Worm (Caenorhabditis elegans) whole organism, L3 larva: ENCODE results near the gene F16H6.8.

Experiments
- R02D3.7 ChIP-seq: fragments of 150-350 bp; optimal IDR thresholded peaks from 2 replicates; lab custom pipeline; 2014; ENCODE audit warnings: missing biosample characterization, missing genetic modification characterization
- ZK546.5 ChIP-seq: sonication (generic microtip); optimal IDR thresholded peaks from 2 replicates; lab custom pipeline; 2017; ENCODE audit warnings: missing biosample characterization, missing genetic modification characterization
- aly-2 ChIP-seq: fragments of 150-350 bp; optimal IDR thresholded peaks from 2 replicates; lab custom pipeline; 2014; ENCODE audit warnings: missing biosample characterization, missing genetic modification characterization
- ama-1 ChIP-seq: fragments of 150-350 bp; optimal IDR thresholded peaks from 2 replicates; lab custom pipeline; 2018
- ceh-16 ChIP-seq: sonication (generic microtip); optimal IDR thresholded peaks from 2 replicates; lab custom pipeline; 2017; ENCODE audit warnings: missing biosample characterization, missing genetic modification characterization
- ceh-28 ChIP-seq: fragments of 150-350 bp; optimal IDR thresholded peaks from 2 replicates; lab custom pipeline; 2014; ENCODE audit warnings: missing biosample characterization, missing genetic modification reagents, missing genetic modification characterization
- ceh-82 ChIP-seq: fragments of 150-350 bp; optimal IDR thresholded peaks from 2 replicates; lab custom pipeline; 2014; ENCODE audit warnings: missing biosample characterization, missing genetic modification characterization
- ceh-9 ChIP-seq: sonication (generic microtip); optimal IDR thresholded peaks from 2 replicates; lab custom pipeline; 2018; ENCODE audit warnings: missing biosample characterization, missing genetic modification characterization
- daf-12 ChIP-seq: fragments of 150-350 bp; optimal IDR thresholded peaks from 2 replicates; lab custom pipeline; 2014; ENCODE audit warnings: missing biosample characterization, missing genetic modification reagents, missing genetic modification characterization
- egl-27 ChIP-seq: sonication (generic microtip); optimal IDR thresholded peaks from 4 replicates; lab custom pipeline; 2017; ENCODE audit warnings: missing biosample characterization, missing genetic modification reagents, missing genetic modification characterization
- elt-1 ChIP-seq: fragments of 150-350 bp; optimal IDR thresholded peaks from 2 replicates; lab custom pipeline; 2014; ENCODE audit warnings: missing biosample characterization, missing genetic modification characterization
- elt-2 ChIP-seq: sonication (generic microtip); optimal IDR thresholded peaks from 2 replicates; lab custom pipeline; 2016; ENCODE audit warnings: missing genetic modification reagents, mild to moderate bottlenecking, missing genetic modification characterization, missing compliant biosample characterization
- elt-3 ChIP-seq, 3 experiments: fragments of 150-350 bp in 1 of 3; sonication (generic microtip) in 2 of 3; optimal IDR thresholded peaks; 2 replicates in 2 of 3; 4 replicates in 1 of 3; lab custom pipeline; 2014 to 2017; ENCODE audit warnings: missing biosample characterization in 3 of 3, missing genetic modification characterization in 3 of 3
- eor-1 ChIP-seq, 2 experiments: fragments of 150-350 bp; optimal IDR thresholded peaks; 2 replicates each; lab custom pipeline; 2014 to 2018; ENCODE audit warnings: missing biosample characterization in 2 of 2, missing genetic modification characterization in 2 of 2
- fkh-10 ChIP-seq: sonication (generic microtip); optimal IDR thresholded peaks from 2 replicates; lab custom pipeline; 2017; ENCODE audit warnings: missing biosample characterization, missing genetic modification reagents, missing genetic modification characterization
- fos-1 ChIP-seq: fragments of 150-350 bp; optimal IDR thresholded peaks from 2 replicates; lab custom pipeline; 2014; ENCODE audit warnings: missing biosample characterization, missing genetic modification characterization
- hmg-11 ChIP-seq: sonication (generic microtip); optimal IDR thresholded peaks from 2 replicates; lab custom pipeline; 2016; ENCODE audit warnings: missing genetic modification characterization, missing compliant biosample characterization
- jun-1 ChIP-seq: fragments of 150-350 bp; optimal IDR thresholded peaks from 2 replicates; lab custom pipeline; 2014; ENCODE audit warnings: missing biosample characterization, missing genetic modification reagents, missing genetic modification characterization
- lin-15B ChIP-seq: fragments of 150-350 bp; optimal IDR thresholded peaks from 2 replicates; lab custom pipeline; 2014; ENCODE audit warnings: missing biosample characterization, missing genetic modification characterization
- lin-39 ChIP-seq: fragments of 150-350 bp; optimal IDR thresholded peaks from 2 replicates; lab custom pipeline; 2018; ENCODE audit warnings: missing biosample characterization, missing genetic modification reagents, missing genetic modification characterization
- lsy-12 ChIP-seq: sonication (generic microtip); optimal IDR thresholded peaks from 2 replicates; lab custom pipeline; 2016; ENCODE audit warnings: mild to moderate bottlenecking, missing genetic modification characterization, missing compliant biosample characterization
- mml-1 ChIP-seq: fragments of 150-350 bp; sonication (generic microtip); optimal IDR thresholded peaks from 3 replicates; lab custom pipeline; 2014; ENCODE audit warnings: missing biosample characterization, missing genetic modification characterization
- nhr-11 ChIP-seq: fragments of 150-350 bp; optimal IDR thresholded peaks from 2 replicates; lab custom pipeline; 2014; ENCODE audit warnings: missing biosample characterization, missing genetic modification characterization
- nhr-12 ChIP-seq: fragments of 150-350 bp; optimal IDR thresholded peaks from 2 replicates; lab custom pipeline; 2014; ENCODE audit warnings: missing biosample characterization, missing genetic modification characterization
- nhr-23 ChIP-seq: fragments of 150-350 bp; optimal IDR thresholded peaks from 2 replicates; lab custom pipeline; 2014; ENCODE audit warnings: missing biosample characterization, missing genetic modification reagents, missing genetic modification characterization
- nhr-25 ChIP-seq: sonication (generic microtip); optimal IDR thresholded peaks from 2 replicates; lab custom pipeline; 2017; ENCODE audit warnings: missing biosample characterization, missing genetic modification characterization
- nhr-28 ChIP-seq: fragments of 150-350 bp; optimal IDR thresholded peaks from 2 replicates; lab custom pipeline; 2014; ENCODE audit warnings: missing biosample characterization, missing genetic modification characterization
- nhr-77 ChIP-seq: fragments of 150-350 bp; optimal IDR thresholded peaks from 2 replicates; lab custom pipeline; 2014; ENCODE audit warnings: missing biosample characterization, missing genetic modification characterization
- pha-4 ChIP-seq: fragments of 150-350 bp; optimal IDR thresholded peaks from 2 replicates; lab custom pipeline; 2014; ENCODE audit warnings: missing biosample characterization, missing genetic modification reagents, missing genetic modification characterization
- pqm-1 ChIP-seq: fragments of 150-350 bp; optimal IDR thresholded peaks from 2 replicates; lab custom pipeline; 2017; ENCODE audit warnings: missing biosample characterization, missing genetic modification characterization, inconsistent platforms
- skn-1 ChIP-seq: fragments of 150-350 bp; optimal IDR thresholded peaks from 2 replicates; lab custom pipeline; 2014; ENCODE audit warnings: missing biosample characterization, missing genetic modification characterization
- unc-39 ChIP-seq: sonication (generic microtip); optimal IDR thresholded peaks from 4 replicates; lab custom pipeline; 2017; ENCODE audit warnings: missing biosample characterization, missing genetic modification characterization
- unc-62 ChIP-seq: fragments of 150-350 bp; sonication (generic microtip); optimal IDR thresholded peaks from 4 replicates; lab custom pipeline; 2014; ENCODE audit warnings: missing biosample characterization, missing genetic modification reagents, missing genetic modification characterization
- zag-1 ChIP-seq: fragments of 150-350 bp; optimal IDR thresholded peaks from 2 replicates; lab custom pipeline; 2014; ENCODE audit warnings: missing biosample characterization, missing genetic modification characterization
- ztf-11 ChIP-seq: fragments of 150-350 bp; optimal IDR thresholded peaks from 2 replicates; lab custom pipeline; 2014; ENCODE audit warnings: missing biosample characterization, missing genetic modification characterization
- ztf-4 ChIP-seq: fragments of 150-350 bp; optimal IDR thresholded peaks from 2 replicates; lab custom pipeline; 2014; ENCODE audit warnings: missing biosample characterization, missing genetic modification characterization

Gene F16H6.8

DNA sequence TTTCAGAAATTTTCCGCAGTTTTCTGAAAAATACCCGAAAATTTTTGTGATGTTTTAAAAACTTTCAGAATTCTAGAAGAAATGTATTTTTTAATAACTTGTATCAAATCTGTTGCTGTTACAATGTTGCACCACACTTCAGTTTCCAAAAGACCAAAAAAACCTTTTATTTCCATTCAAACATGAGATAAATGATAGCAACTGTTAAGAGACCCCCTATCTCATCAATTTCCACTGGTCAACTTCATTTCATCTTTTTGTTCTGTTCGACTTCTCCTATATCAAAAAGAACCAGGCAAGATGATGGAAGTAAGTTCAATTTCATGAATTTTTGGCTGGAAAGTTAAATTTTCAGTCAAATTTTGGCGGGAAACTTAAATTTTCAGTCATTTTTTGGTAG is 17.7 kb downstream of the F16H6.8 start, which contains the start of gene F16H6.4:
Gene F16H6.4, plus strand, starts transcription at position 301 of the 400 bp plus-strand sequence.
- TF ChIP-seq elt-3 (tag; optimal IDR thresholded peaks at IDR 0.05; lab: Kevin White, UChicago) (no peak), ztf-4 (tag; lab: Kevin White, UChicago) (no peak), lin-39 (no peak), fkh-10 (no peak), elt-1 (no peak), egl-27 (no peak), R02D3.7 (tag; lab: Kevin White, UChicago) (no peak), fos-1 (tag; lab: Kevin White, UChicago) (no peak), mml-1 (tag; lab: Kevin White, UChicago) (no peak), pha-4 (tag; lab: Kevin White, UChicago) (no peak), skn-1 (tag; lab: Kevin White, UChicago) (no peak), nhr-25 (no peak)

DNA sequence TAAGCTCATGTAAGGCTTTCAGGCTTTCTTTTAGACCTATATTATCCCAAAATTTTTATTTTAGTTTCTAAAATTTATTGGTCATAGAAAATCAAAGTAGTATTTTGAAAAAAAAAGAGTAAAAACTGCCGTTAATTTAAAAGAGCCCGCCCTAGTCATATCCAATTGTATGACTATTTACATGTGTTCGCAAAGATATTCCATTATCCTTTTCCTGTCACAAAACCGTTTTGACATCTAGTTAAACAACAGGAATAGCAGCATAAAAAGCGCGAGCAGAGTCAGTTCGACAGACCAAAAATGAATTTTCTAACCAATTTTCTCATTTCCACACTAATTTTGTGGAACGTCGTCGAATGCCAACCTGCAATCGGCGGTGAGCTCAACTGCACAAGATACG is 21.1 kb downstream of the F16H6.8 start, which contains the start of gene F16H6.3:
Gene F16H6.3, plus strand, starts transcription at position 301 of the 400 bp plus-strand sequence.
- TF ChIP-seq ztf-4 (tag; lab: Kevin White, UChicago): no peak
- no peak for TF ChIP-seq ceh-82 (tag; lab: Kevin White, UChicago)
- TF ChIP-seq eor-1 (tag; optimal IDR thresholded peaks at IDR 0.05; lab: Kevin White, UChicago): no peak
- no peak for TF ChIP-seq mml-1 (tag; lab: Kevin White, UChicago)
- TF ChIP-seq nhr-28 (tag; lab: Kevin White, UChicago): no peak
- TF ChIP-seq ceh-9 (tag; lab: Kevin White, UChicago): no peak
- no peak for TF ChIP-seq aly-2
- no peak for TF ChIP-seq nhr-23 (tag; lab: Kevin White, UChicago)
- no peak for TF ChIP-seq ceh-28 (tag; lab: Kevin White, UChicago)
- TF ChIP-seq nhr-12 (tag; lab: Kevin White, UChicago): no peak
- no peak for TF ChIP-seq nhr-11
- TF ChIP-seq jun-1 (tag; lab: Kevin White, UChicago): no peak
- no peak for TF ChIP-seq unc-39 (tag; lab: Kevin White, UChicago)

- TF ChIP-seq pqm-1 (tag; lab: Kevin White, UChicago): peak; percentile 31
- TF ChIP-seq elt-3 (tag; optimal IDR thresholded peaks at IDR 0.05; lab: Kevin White, UChicago): no peak
- TF ChIP-seq jun-1 (tag; lab: Kevin White, UChicago): peak; percentile 1
- peak; percentile 79 for TF ChIP-seq elt-2
Measured at ce11 chrV:18191128-18191527, 24.9 kb downstream of the F16H6.8 start, which contains the start of gene clec-42. TSS of gene clec-42 (plus strand) at chrV:18191412.

- no peak for TF ChIP-seq nhr-25
- no peak for TF ChIP-seq nhr-12 (tag; lab: Kevin White, UChicago)
- TF ChIP-seq ceh-16: no peak
- TF ChIP-seq nhr-77 (tag; lab: Kevin White, UChicago): no peak
- no peak for TF ChIP-seq mml-1 (tag; lab: Kevin White, UChicago)
- no peak for TF ChIP-seq lin-15B (tag; lab: Kevin White, UChicago)
- TF ChIP-seq unc-62 (GFP tag; lab: Kevin White, UChicago): no peak
- no peak for TF ChIP-seq zag-1 (tag; lab: Kevin White, UChicago)
Measured at ce11 chrV:18189181-18189580, 26.9 kb downstream of the F16H6.8 start, which contains the start of gene clec-246. TSS of gene clec-246 (plus strand) at chrV:18189481.

DNA sequence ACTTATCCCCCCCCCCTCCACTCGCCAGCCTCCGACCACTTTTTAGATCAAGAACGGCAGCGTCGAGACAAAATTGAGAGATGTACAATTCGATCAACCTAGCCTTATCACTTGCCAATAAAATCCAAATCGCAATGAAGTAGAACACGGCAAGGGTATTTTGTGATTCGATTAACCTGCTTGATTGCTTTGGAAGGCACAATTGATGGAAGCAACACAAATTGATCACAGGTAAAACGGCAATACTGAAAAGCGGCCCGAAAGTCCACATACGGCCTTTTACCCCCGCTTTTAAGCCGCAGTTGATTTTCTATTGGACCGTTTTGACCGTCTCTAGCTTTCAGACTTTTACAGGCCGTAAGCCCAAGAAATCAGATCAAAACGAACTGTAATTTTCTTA is 27.7 kb downstream of the F16H6.8 start, which contains the start of gene clec-245:
Gene clec-245, minus strand, starts transcription at position 101 of the 400 bp plus-strand sequence.
- TF ChIP-seq ceh-28 (tag; lab: Kevin White, UChicago) (no peak), lsy-12 (no peak), zag-1 (tag; lab: Kevin White, UChicago) (no peak), ztf-4 (tag; lab: Kevin White, UChicago) (no peak), mml-1 (tag; lab: Kevin White, UChicago) (no peak), elt-2 (no peak), ztf-11 (tag; lab: Kevin White, UChicago) (no peak)

- TF ChIP-seq egl-27 (no peak), hmg-11 (no peak), ceh-82 (tag; lab: Kevin White, UChicago) (no peak), daf-12 (tag; lab: Kevin White, UChicago) (no peak), nhr-25 (no peak), ama-1 (lab: Kevin White, UChicago) (no peak), nhr-28 (tag; lab: Kevin White, UChicago) (no peak), ZK546.5 (tag; lab: Kevin White, UChicago) (no peak), ceh-9 (tag; lab: Kevin White, UChicago) (no peak), lsy-12 (no peak), lin-15B (tag; lab: Kevin White, UChicago) (no peak), nhr-23 (tag; lab: Kevin White, UChicago) (no peak), elt-3 (tag; optimal IDR thresholded peaks at IDR 0.05; lab: Kevin White, UChicago) (no peak), lin-39 (no peak)
Measured at ce11 chrV:18184910-18185309, 31.2 kb downstream of the F16H6.8 start, which contains the start of gene C31G12.3. TSS of gene C31G12.3 (plus strand) at chrV:18185210.
